Fruit fly (Drosophila melanogaster) whole organism, embryonic: ENCODE results near the gene Ugt49B2.

Source experiments
- Antp ChIP-seq: fragments of 200-800 bp; sonication (Bioruptor generic); optimal IDR thresholded peaks from 3 replicates; lab custom pipeline; 2016; ENCODE audit warnings: missing biosample characterization, missing genetic modification characterization
- B-H1 ChIP-seq: fragments of 200-800 bp; sonication (Bioruptor generic); IDR thresholded peaks from 3 replicates; pipeline ENCODE4 v1.3.6; 2022; ENCODE audit warnings: missing biosample characterization, missing genetic modification characterization
- CG10321 ChIP-seq: fragments of 200-800 bp; sonication (Bioruptor generic); IDR thresholded peaks from 2 replicates; pipeline ENCODE4 v1.3.6; 2022; ENCODE audit warnings: missing biosample characterization, missing genetic modification characterization
- CG14441 ChIP-seq: fragments of 200-800 bp; sonication (Bioruptor generic); IDR thresholded peaks from 2 replicates; pipeline ENCODE4 v1.3.6; 2022; ENCODE audit warnings: missing biosample characterization, missing genetic modification characterization
- CG14667 ChIP-seq: fragments of 200-800 bp; sonication (Bioruptor generic); IDR thresholded peaks from 2 replicates; pipeline ENCODE4 v1.3.6; 2022; ENCODE audit warnings: missing biosample characterization, missing genetic modification characterization
- CG15011 ChIP-seq: fragments of 200-800 bp; sonication (Bioruptor generic); optimal IDR thresholded peaks from 3 replicates; lab custom pipeline; 2018; ENCODE audit warnings: missing biosample characterization, mild to moderate bottlenecking, missing genetic modification characterization
- CG15073 ChIP-seq: fragments of 200-800 bp; sonication (Bioruptor generic); optimal IDR thresholded peaks from 2 replicates; lab custom pipeline; 2016; ENCODE audit warnings: missing biosample characterization, missing genetic modification characterization
- CG16815 ChIP-seq: fragments of 200-800 bp; sonication (Bioruptor generic); optimal IDR thresholded peaks from 3 replicates; lab custom pipeline; 2017; ENCODE audit warnings: missing biosample characterization, mild to moderate bottlenecking, missing genetic modification characterization
- CG3726 ChIP-seq: fragments of 200-800 bp; sonication (Bioruptor generic); IDR thresholded peaks from 3 replicates; pipeline ENCODE4, ENCODE4 v1.3.6; 2022; ENCODE audit warnings: missing biosample characterization, missing genetic modification characterization
- CG4282 ChIP-seq: fragments of 200-800 bp; sonication (Bioruptor generic); optimal IDR thresholded peaks from 2 replicates; lab custom pipeline; 2016; ENCODE audit warnings: missing biosample characterization, missing genetic modification characterization
- CG4424 ChIP-seq: fragments of 200-800 bp; sonication (Bioruptor generic); optimal IDR thresholded peaks from 3 replicates; lab custom pipeline; 2016; ENCODE audit warnings: missing biosample characterization, missing genetic modification characterization
- CG4707 ChIP-seq: fragments of 200-800 bp; sonication (Bioruptor generic); optimal IDR thresholded peaks from 2 replicates; lab custom pipeline; 2018; ENCODE audit warnings: missing biosample characterization, mild to moderate bottlenecking, missing genetic modification characterization, moderate library complexity
- CG5953 ChIP-seq: fragments of 200-800 bp; sonication (Bioruptor generic); IDR thresholded peaks from 2 replicates; pipeline ENCODE4 v1.3.6; 2022; ENCODE audit warnings: missing biosample characterization, missing genetic modification characterization
- CG6654 ChIP-seq: fragments of 200-800 bp; sonication (Bioruptor generic); optimal IDR thresholded peaks from 2 replicates; lab custom pipeline; 2017; ENCODE audit warnings: missing biosample characterization, mild to moderate bottlenecking, missing genetic modification characterization
- CG6689 ChIP-seq: fragments of 200-800 bp; sonication (Bioruptor generic); IDR thresholded peaks from 2 replicates; pipeline ENCODE4 v1.3.6; 2022; ENCODE audit warnings: missing biosample characterization, missing genetic modification characterization
- CG6813 ChIP-seq: fragments of 200-800 bp; sonication (Bioruptor generic); optimal IDR thresholded peaks from 2 replicates; lab custom pipeline; 2017; ENCODE audit warnings: missing biosample characterization, missing genetic modification characterization, mild to moderate bottlenecking, moderate library complexity, missing genetic modification reagents
- CG6854 ChIP-seq: fragments of 200-800 bp; sonication (Bioruptor generic); optimal IDR thresholded peaks from 3 replicates; lab custom pipeline; 2017; ENCODE audit warnings: missing biosample characterization, mild to moderate bottlenecking, missing genetic modification characterization
- CG7839 ChIP-seq: fragments of 200-800 bp; sonication (Bioruptor generic); optimal IDR thresholded peaks from 3 replicates; lab custom pipeline; 2018; ENCODE audit warnings: missing biosample characterization, mild to moderate bottlenecking, missing genetic modification characterization, moderate library complexity
- CG8281 ChIP-seq: fragments of 200-800 bp; sonication (Bioruptor generic); optimal IDR thresholded peaks from 2 replicates; lab custom pipeline; 2018; ENCODE audit warnings: missing biosample characterization, mild to moderate bottlenecking, missing genetic modification characterization, moderate library complexity
- CG9215 ChIP-seq: fragments of 200-800 bp; sonication (Bioruptor generic); IDR thresholded peaks from 2 replicates; pipeline ENCODE4 v1.3.6; 2022; ENCODE audit warnings: missing biosample characterization, missing genetic modification characterization
- CG9727 ChIP-seq: fragments of 200-800 bp; sonication (Bioruptor generic); optimal IDR thresholded peaks from 3 replicates; lab custom pipeline; 2017; ENCODE audit warnings: missing biosample characterization, mild to moderate bottlenecking, missing genetic modification characterization
- CG9797 ChIP-seq: fragments of 200-800 bp; sonication (Bioruptor generic); optimal IDR thresholded peaks from 3 replicates; lab custom pipeline; 2018; ENCODE audit warnings: missing biosample characterization, mild to moderate bottlenecking, missing genetic modification characterization
- CTCF ChIP-seq: fragments of 200-800 bp; sonication (Bioruptor generic); optimal IDR thresholded peaks from 2 replicates; lab custom pipeline; 2017; ENCODE audit warnings: missing biosample characterization, mild to moderate bottlenecking, missing genetic modification characterization, moderate library complexity
- Dip3 ChIP-seq: fragments of 200-800 bp; sonication (Bioruptor generic); optimal IDR thresholded peaks from 3 replicates; lab custom pipeline; 2016; ENCODE audit warnings: missing biosample characterization, missing genetic modification characterization
- Doc2 ChIP-seq: fragments of 200-800 bp; sonication (Bioruptor generic); IDR thresholded peaks from 2 replicates; pipeline ENCODE4 v1.3.6; 2022; ENCODE audit warnings: missing biosample characterization, missing genetic modification characterization
- Dp ChIP-seq: fragments of 200-800 bp; sonication (Bioruptor generic); optimal IDR thresholded peaks from 2 replicates; lab custom pipeline; 2018; ENCODE audit warnings: missing biosample characterization, mild to moderate bottlenecking, missing genetic modification characterization, moderate library complexity
- ERR ChIP-seq: fragments of 200-800 bp; sonication (Bioruptor generic); optimal IDR thresholded peaks from 2 replicates; lab custom pipeline; 2016; ENCODE audit warnings: missing biosample characterization, missing genetic modification characterization
- Fer3 ChIP-seq: fragments of 200-800 bp; sonication (Bioruptor generic); optimal IDR thresholded peaks from 2 replicates; lab custom pipeline; 2018; ENCODE audit warnings: missing biosample characterization, mild to moderate bottlenecking, missing genetic modification characterization, moderate library complexity
- HLH3B ChIP-seq: fragments of 200-800 bp; sonication (Bioruptor generic); IDR thresholded peaks from 2 replicates; pipeline ENCODE4 v1.3.6; 2022; ENCODE audit warnings: missing biosample characterization, missing genetic modification characterization
- HmgD ChIP-seq: fragments of 200-800 bp; sonication (Bioruptor generic); optimal IDR thresholded peaks from 3 replicates; lab custom pipeline; 2016; ENCODE audit warnings: missing biosample characterization, missing genetic modification characterization
- Hmr ChIP-seq: fragments of 200-800 bp; sonication (Bioruptor generic); optimal IDR thresholded peaks from 3 replicates; lab custom pipeline; 2017; ENCODE audit warnings: mild to moderate bottlenecking, missing biosample characterization, missing genetic modification reagents, missing genetic modification characterization
- Lhr ChIP-seq: fragments of 200-800 bp; sonication (Bioruptor generic); optimal IDR thresholded peaks from 3 replicates; lab custom pipeline; 2017; ENCODE audit warnings: mild to moderate bottlenecking, missing biosample characterization, missing genetic modification reagents, missing genetic modification characterization
- MESR4 ChIP-seq: fragments of 200-800 bp; sonication (Bioruptor generic); optimal IDR thresholded peaks from 2 replicates; lab custom pipeline; 2018; ENCODE audit warnings: missing biosample characterization, mild to moderate bottlenecking, missing genetic modification characterization, moderate library complexity
- MTF-1 ChIP-seq: fragments of 200-800 bp; sonication (Bioruptor generic); optimal IDR thresholded peaks from 2 replicates; lab custom pipeline; 2018; ENCODE audit warnings: missing biosample characterization, mild to moderate bottlenecking, missing genetic modification characterization, borderline replicate concordance
- NC2β ChIP-seq: fragments of 200-800 bp; sonication (Bioruptor generic); optimal IDR thresholded peaks from 2 replicates; lab custom pipeline; 2016; ENCODE audit warnings: missing biosample characterization, missing genetic modification characterization
- Neu2 ChIP-seq: fragments of 200-800 bp; sonication (Bioruptor generic); optimal IDR thresholded peaks from 3 replicates; lab custom pipeline; 2016; ENCODE audit warnings: missing biosample characterization, missing genetic modification characterization, borderline replicate concordance
- Nf-YC ChIP-seq: fragments of 200-800 bp; optimal IDR thresholded peaks from 3 replicates; lab custom pipeline; 2019; ENCODE audit warnings: missing biosample characterization, mild to moderate bottlenecking, missing genetic modification characterization, moderate library complexity
- Opbp ChIP-seq: fragments of 200-800 bp; sonication (Bioruptor generic); IDR thresholded peaks from 3 replicates; pipeline ENCODE4 v1.3.6; 2022; ENCODE audit warnings: missing biosample characterization, missing genetic modification characterization; ENCODE audit not compliant: partially characterized antibody
- corto ChIP-seq: fragments of 200-800 bp; sonication (Bioruptor generic); optimal IDR thresholded peaks from 2 replicates; lab custom pipeline; 2016; ENCODE audit warnings: missing biosample characterization, mild to moderate bottlenecking, missing genetic modification characterization, moderate library complexity
- crol ChIP-seq: fragments of 200-800 bp; sonication (Bioruptor generic); IDR thresholded peaks from 2 replicates; pipeline ENCODE4 v1.3.6; 2022; ENCODE audit warnings: missing biosample characterization, missing genetic modification characterization
- esg ChIP-seq: fragments of 200-800 bp; sonication (Bioruptor generic); conservative IDR thresholded peaks from 2 replicates; pipeline ENCODE4 v1.3.6; 2022; ENCODE audit warnings: missing biosample characterization, missing genetic modification characterization
- ftz-f1 ChIP-seq: fragments of 200-800 bp; sonication (Bioruptor generic); optimal IDR thresholded peaks from 2 replicates; lab custom pipeline; 2016; ENCODE audit warnings: missing biosample characterization, missing genetic modification characterization
- gro ChIP-seq: fragments of 200-800 bp; sonication (Bioruptor generic); optimal IDR thresholded peaks from 2 replicates; lab custom pipeline; 2016; ENCODE audit warnings: missing biosample characterization, missing genetic modification characterization
- jigr1 ChIP-seq: fragments of 200-800 bp; sonication (Bioruptor generic); IDR thresholded peaks from 3 replicates; pipeline ENCODE4 v1.3.6; 2022; ENCODE audit warnings: missing biosample characterization, missing genetic modification characterization
- kah ChIP-seq: fragments of 200-800 bp; sonication (Bioruptor generic); optimal IDR thresholded peaks from 2 replicates; lab custom pipeline; 2018; ENCODE audit warnings: missing biosample characterization, mild to moderate bottlenecking, missing genetic modification characterization
- kni ChIP-seq: fragments of 200-800 bp; sonication (Bioruptor generic); optimal IDR thresholded peaks from 3 replicates; lab custom pipeline; 2017; ENCODE audit warnings: mild to moderate bottlenecking, missing biosample characterization, missing genetic modification reagents, missing genetic modification characterization
- lmd ChIP-seq: fragments of 200-800 bp; sonication (Bioruptor generic); IDR thresholded peaks from 2 replicates; pipeline ENCODE4 v1.3.6; 2022; ENCODE audit warnings: missing biosample characterization, missing genetic modification characterization
- peb ChIP-seq: fragments of 200-800 bp; sonication (Bioruptor generic); IDR thresholded peaks from 2 replicates; pipeline ENCODE4 v1.3.6; 2022; ENCODE audit warnings: missing biosample characterization, missing genetic modification characterization
- pros ChIP-seq: fragments of 200-800 bp; sonication (Bioruptor generic); optimal IDR thresholded peaks from 3 replicates; lab custom pipeline; 2019; ENCODE audit warnings: missing biosample characterization, mild to moderate bottlenecking, missing genetic modification characterization, moderate library complexity
- sna ChIP-seq: fragments of 200-800 bp; sonication (Bioruptor generic); IDR thresholded peaks from 2 replicates; pipeline ENCODE4 v1.3.6; 2022; ENCODE audit warnings: missing biosample characterization, missing genetic modification characterization; ENCODE audit not compliant: partially characterized antibody
- tgo ChIP-seq: fragments of 200-800 bp; sonication (Bioruptor generic); IDR thresholded peaks from 3 replicates; pipeline ENCODE4 v1.3.6; 2022; ENCODE audit warnings: missing biosample characterization, missing genetic modification characterization
- vvl ChIP-seq: fragments of 200-800 bp; sonication (Bioruptor generic); IDR thresholded peaks from 2 replicates; pipeline ENCODE4 v1.3.6; 2022; ENCODE audit warnings: missing biosample characterization, missing genetic modification characterization

Gene Ugt49B2

DNA sequence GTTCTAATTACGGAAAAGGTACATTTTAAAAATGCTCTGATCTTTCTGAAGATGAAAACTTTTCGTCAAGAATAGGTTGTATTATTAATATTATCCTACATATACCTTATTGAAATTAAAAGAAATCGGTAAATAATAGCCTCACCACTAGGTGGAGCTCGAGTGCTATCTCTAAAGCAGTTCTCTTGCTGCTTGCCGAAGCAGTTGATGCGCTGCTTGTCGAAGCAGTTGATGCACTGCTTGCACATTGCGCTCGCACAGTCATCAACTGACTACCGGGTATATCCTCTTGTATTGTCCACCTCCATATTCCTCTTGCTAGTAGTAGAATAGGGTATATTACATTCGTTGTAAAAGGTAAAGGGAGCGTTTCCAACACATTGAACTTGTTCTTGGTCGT is 8.8 kb upstream of the Ugt49B2 start (continued):
- TF ChIP-seq Neu2 (GFP tag; lab: Kevin White, UChicago) (peak; percentile 26), MESR4 (GFP tag; lab: Kevin White, UChicago) (no peak), CG7839 (tag; lab: Kevin White, UChicago) (no peak), CG16815 (GFP tag; lab: Kevin White, UChicago) (no peak), corto (GFP tag; lab: Kevin White, UChicago) (no peak), CG15073 (no peak), vvl (GFP tag; lab: Robert Waterston, UW) (peak; percentile 75), CG15011 (GFP tag; lab: Kevin White, UChicago) (no peak), kah (no peak), Doc2 (GFP tag; lab: Robert Waterston, UW) (no peak), Hmr (peak; percentile 24), kni (no peak), CG8281 (no peak), CG4282 (GFP tag; lab: Kevin White, UChicago) (no peak), ERR (GFP tag; lab: Kevin White, UChicago) (no peak), Nf-YC (peak; percentile 32), lmd (GFP tag; lab: Robert Waterston, UW) (peak; percentile 29; the same call in 1 of the 2 replicates), CG9215 (GFP tag; lab: Robert Waterston, UW) (no peak; the same call in 1 of the 2 replicates), CG14441 (0 out of 2 replicates have a peak, but pooled peaks have one; percentile 5), CG9727 (no peak), jigr1 (no peak), CG10321 (GFP tag; lab: Robert Waterston, UW) (no peak), peb (GFP tag; lab: Robert Waterston, UW) (no peak), tgo (GFP tag; lab: Robert Waterston, UW) (no peak; the same call in 2 of the 3 replicates), HLH3B (GFP tag; lab: Robert Waterston, UW) (no peak), CG5953 (no peak), Opbp (peak; percentile 64; the same call in 1 of the 3 replicates), CG3726 (GFP tag; lab: Robert Waterston, UW) (no peak), Fer3 (tag; lab: Kevin White, UChicago) (no peak), sna (GFP tag; lab: Robert Waterston, UW) (no peak), NC2β (GFP tag; lab: Kevin White, UChicago) (no peak), Lhr (peak; percentile 49), Dp (GFP tag; lab: Kevin White, UChicago) (peak; percentile 45), MTF-1 (GFP tag; lab: Kevin White, UChicago) (no peak), CTCF (GFP tag; lab: Kevin White, UChicago) (peak; percentile 95), esg (GFP tag; lab: Robert Waterston, UW) (no peak), crol (GFP tag; lab: Robert Waterston, UW) (no peak), Antp (GFP tag; lab: Kevin White, UChicago) (peak; percentile 22), CG6654 (GFP tag; lab: Kevin White, UChicago) (no peak), CG14667 (GFP tag; lab: Robert Waterston, UW) (peak; percentile 21; the same call in 1 of the 2 replicates), CG4424 (GFP tag; lab: Kevin White, UChicago) (no peak), HmgD (GFP tag; lab: Kevin White, UChicago) (peak; percentile 92), ftz-f1 (no peak), CG6689 (no peak), pros (GFP tag; lab: Kevin White, UChicago) (no peak), gro (GFP tag; lab: Kevin White, UChicago) (peak; percentile 26), CG6813 (GFP tag; lab: Kevin White, UChicago) (no peak), CG6854 (GFP tag; lab: Kevin White, UChicago) (no peak), Dip3 (GFP tag; lab: Kevin White, UChicago) (no peak), CG4707 (GFP tag; lab: Kevin White, UChicago) (no peak), B-H1 (GFP tag; lab: Robert Waterston, UW) (no peak), CG9797 (GFP tag; lab: Kevin White, UChicago) (no peak)
